Worm (Caenorhabditis elegans): ENCODE data around the gene Y66D12A.30.

DNA sequence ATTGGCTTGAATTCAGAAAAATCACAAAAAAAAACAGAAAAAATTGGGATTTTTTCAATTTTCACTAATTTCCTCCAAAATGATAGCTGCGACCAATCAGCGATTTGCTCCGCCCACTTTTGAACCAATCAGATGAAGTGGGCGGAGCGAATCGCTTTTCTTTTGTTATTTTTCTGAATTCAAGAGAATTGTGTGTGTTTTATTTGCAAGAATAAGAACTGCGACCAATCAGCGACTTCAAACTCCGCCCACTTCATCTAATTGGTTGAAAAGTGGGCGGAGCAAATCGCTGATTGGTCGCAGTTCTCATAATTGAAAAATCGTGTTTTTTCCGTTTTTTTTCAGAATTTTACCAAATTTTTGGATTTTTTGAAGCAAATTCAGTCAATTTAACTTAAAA, 27.1 kb upstream of the Y66D12A.30 start:
- no peak for TF ChIP-seq ceh-83 (GFP tag; optimal IDR thresholded peaks at IDR 0.05)
- no peak for TF ChIP-seq unc-39 (tag; optimal IDR thresholded peaks at IDR 0.05)
- no peak for TF ChIP-seq M03D4.4 (tag; optimal IDR thresholded peaks at IDR 0.05)
- no peak for TF ChIP-seq lsy-2 (tag; optimal IDR thresholded peaks at IDR 0.05)
- TF ChIP-seq ceh-43 (GFP tag; optimal IDR thresholded peaks at IDR 0.05) = no peak
- TF ChIP-seq snpc-4 (tag; optimal IDR thresholded peaks at IDR 0.05) = no peak
- no peak for TF ChIP-seq mep-1 (tag; optimal IDR thresholded peaks at IDR 0.05)
- no peak for TF ChIP-seq nhr-12 (tag; optimal IDR thresholded peaks at IDR 0.05)
- TF ChIP-seq nhr-28 (tag; optimal IDR thresholded peaks at IDR 0.05) = no peak
- TF ChIP-seq pha-4 (tag; optimal IDR thresholded peaks at IDR 0.05) = no peak
- no peak for TF ChIP-seq drap-1 (GFP tag; optimal IDR thresholded peaks at IDR 0.05)
- TF ChIP-seq elt-3 (tag; optimal IDR thresholded peaks at IDR 0.05) = no peak
- no peak for TF ChIP-seq ces-1 (GFP tag; optimal IDR thresholded peaks at IDR 0.05)
- TF ChIP-seq nhr-2 (tag; optimal IDR thresholded peaks at IDR 0.05) = no peak
